Fruit fly (Drosophila melanogaster) whole organism, embryonic: ENCODE results near the gene CG1024.

Experiments
- BtbVII ChIP-seq: fragments of 200-800 bp; sonication (Bioruptor generic); optimal IDR thresholded peaks from 3 replicates; lab custom pipeline; 2017; ENCODE audit warnings: missing biosample characterization, mild to moderate bottlenecking, missing genetic modification characterization
- CG11696 ChIP-seq: fragments of 200-800 bp; sonication (Bioruptor generic); IDR thresholded peaks from 2 replicates; pipeline ENCODE4 v1.3.6; 2022; ENCODE audit warnings: missing biosample characterization, missing genetic modification characterization
- CG12769 ChIP-seq: fragments of 200-800 bp; sonication (Bioruptor generic); optimal IDR thresholded peaks from 2 replicates; lab custom pipeline; 2019; ENCODE audit warnings: missing biosample characterization, mild to moderate bottlenecking, missing genetic modification characterization, moderate library complexity
- CG13424 ChIP-seq: fragments of 200-800 bp; sonication (Bioruptor generic); optimal IDR thresholded peaks from 2 replicates; lab custom pipeline; 2019; ENCODE audit warnings: missing biosample characterization, mild to moderate bottlenecking, missing genetic modification characterization, moderate library complexity
- CG13624 ChIP-seq: fragments of 200-800 bp; sonication (Bioruptor generic); optimal IDR thresholded peaks from 2 replicates; lab custom pipeline; 2016; ENCODE audit warnings: missing biosample characterization, missing genetic modification characterization
- CG13775 ChIP-seq: fragments of 200-800 bp; sonication (Bioruptor generic); optimal IDR thresholded peaks from 3 replicates; lab custom pipeline; 2017; ENCODE audit warnings: missing biosample characterization, mild to moderate bottlenecking, missing genetic modification characterization
- CG15073 ChIP-seq: fragments of 200-800 bp; sonication (Bioruptor generic); optimal IDR thresholded peaks from 2 replicates; lab custom pipeline; 2016; ENCODE audit warnings: missing biosample characterization, missing genetic modification characterization
- CG1603 ChIP-seq: fragments of 200-800 bp; sonication (Bioruptor generic); optimal IDR thresholded peaks from 2 replicates; lab custom pipeline; 2019; ENCODE audit warnings: missing biosample characterization, mild to moderate bottlenecking, missing genetic modification characterization, moderate library complexity
- CG17385 ChIP-seq: fragments of 200-800 bp; sonication (Bioruptor generic); optimal IDR thresholded peaks from 3 replicates; lab custom pipeline; 2018; ENCODE audit warnings: missing biosample characterization, mild to moderate bottlenecking, missing genetic modification characterization
- CG17829 ChIP-seq: fragments of 200-800 bp; optimal IDR thresholded peaks from 2 replicates; lab custom pipeline; 2019; ENCODE audit warnings: missing biosample characterization, mild to moderate bottlenecking, missing genetic modification characterization, moderate library complexity
- CG3065 ChIP-seq: fragments of 200-800 bp; sonication (Bioruptor generic); optimal IDR thresholded peaks from 2 replicates; lab custom pipeline; 2016; ENCODE audit warnings: missing biosample characterization, missing genetic modification characterization
- CG34422 ChIP-seq: fragments of 200-800 bp; sonication (Bioruptor generic); IDR thresholded peaks from 3 replicates; pipeline ENCODE4 v1.3.6; 2022; ENCODE audit warnings: missing biosample characterization, missing genetic modification characterization
- CG3847 ChIP-seq: fragments of 200-800 bp; sonication (Bioruptor generic); IDR thresholded peaks from 2 replicates; pipeline ENCODE4 v1.3.6; 2022; ENCODE audit warnings: missing biosample characterization, missing genetic modification characterization
- CG4282 ChIP-seq: fragments of 200-800 bp; sonication (Bioruptor generic); optimal IDR thresholded peaks from 2 replicates; lab custom pipeline; 2016; ENCODE audit warnings: missing biosample characterization, missing genetic modification characterization
- CG4360 ChIP-seq: fragments of 200-800 bp; sonication (Bioruptor generic); IDR thresholded peaks from 2 replicates; pipeline ENCODE4 v1.3.6; 2022; ENCODE audit warnings: missing biosample characterization, missing genetic modification characterization
- CG6689 ChIP-seq: fragments of 200-800 bp; sonication (Bioruptor generic); IDR thresholded peaks from 2 replicates; pipeline ENCODE4 v1.3.6; 2022; ENCODE audit warnings: missing biosample characterization, missing genetic modification characterization
- CG6813 ChIP-seq: fragments of 200-800 bp; sonication (Bioruptor generic); optimal IDR thresholded peaks from 2 replicates; lab custom pipeline; 2017; ENCODE audit warnings: missing biosample characterization, missing genetic modification characterization, mild to moderate bottlenecking, moderate library complexity, missing genetic modification reagents
- CG8388 ChIP-seq: fragments of 200-800 bp; sonication (Bioruptor generic); optimal IDR thresholded peaks from 2 replicates; lab custom pipeline; 2019; ENCODE audit warnings: missing biosample characterization, mild to moderate bottlenecking, missing genetic modification characterization, moderate library complexity
- CG9609 ChIP-seq: fragments of 200-800 bp; sonication (Bioruptor generic); optimal IDR thresholded peaks from 3 replicates; lab custom pipeline; 2016; ENCODE audit warnings: missing biosample characterization, missing genetic modification characterization
- CG9817 ChIP-seq: fragments of 200-800 bp; sonication (Bioruptor generic); optimal IDR thresholded peaks from 2 replicates; lab custom pipeline; 2018; ENCODE audit warnings: missing biosample characterization, mild to moderate bottlenecking, missing genetic modification characterization, moderate library complexity
- Dek ChIP-seq: fragments of 200-800 bp; sonication (Bioruptor generic); optimal IDR thresholded peaks from 3 replicates; lab custom pipeline; 2019; ENCODE audit warnings: missing biosample characterization, mild to moderate bottlenecking, missing genetic modification characterization, moderate library complexity
- Dfd ChIP-seq, 2 experiments: fragments of >200 bp; optimal IDR thresholded peaks; 2 replicates each; lab custom pipeline; 2017; ENCODE audit warnings: missing biosample characterization in 2 of 2, missing genetic modification characterization in 2 of 2
- Elba2 ChIP-seq: fragments of 200-800 bp; sonication (Bioruptor generic); optimal IDR thresholded peaks from 3 replicates; lab custom pipeline; 2016; ENCODE audit warnings: missing biosample characterization, missing genetic modification characterization
- H15 ChIP-seq: fragments of 200-800 bp; sonication (Bioruptor generic); IDR thresholded peaks from 3 replicates; pipeline ENCODE4 v1.3.6; 2022; ENCODE audit warnings: missing biosample characterization, missing genetic modification characterization
- Hmx ChIP-seq: fragments of 200-800 bp; sonication (Bioruptor generic); optimal IDR thresholded peaks from 2 replicates; lab custom pipeline; 2016; ENCODE audit warnings: missing biosample characterization, missing genetic modification characterization
- Opbp ChIP-seq: fragments of 200-800 bp; sonication (Bioruptor generic); IDR thresholded peaks from 3 replicates; pipeline ENCODE4 v1.3.6; 2022; ENCODE audit warnings: missing biosample characterization, missing genetic modification characterization; ENCODE audit not compliant: partially characterized antibody
- Rfx ChIP-seq: fragments of 200-800 bp; sonication (Bioruptor generic); IDR thresholded peaks from 2 replicates; pipeline ENCODE4 v1.3.6; 2022; ENCODE audit warnings: missing biosample characterization, missing genetic modification characterization
- Sox100B ChIP-seq: fragments of 200-800 bp; sonication (Bioruptor generic); optimal IDR thresholded peaks from 3 replicates; lab custom pipeline; 2018; ENCODE audit warnings: missing biosample characterization, mild to moderate bottlenecking, missing genetic modification characterization
- Sry-δ ChIP-seq: fragments of 200-800 bp; sonication (Bioruptor generic); optimal IDR thresholded peaks from 2 replicates; lab custom pipeline; 2016; ENCODE audit warnings: missing biosample characterization, missing genetic modification characterization
- Taf1 ChIP-seq: fragments of 200-800 bp; sonication (Bioruptor generic); IDR thresholded peaks from 2 replicates; pipeline ENCODE4 v1.3.6; 2022; ENCODE audit warnings: missing biosample characterization, missing genetic modification characterization
- bcd ChIP-seq: fragments of 200-800 bp; sonication (Bioruptor generic); optimal IDR thresholded peaks from 2 replicates; lab custom pipeline; 2017; ENCODE audit warnings: missing biosample characterization, mild to moderate bottlenecking, missing genetic modification characterization
- bigmax ChIP-seq: fragments of 200-800 bp; sonication (Bioruptor generic); optimal IDR thresholded peaks from 2 replicates; lab custom pipeline; 2018; ENCODE audit warnings: missing biosample characterization, mild to moderate bottlenecking, missing genetic modification characterization
- crc ChIP-seq: fragments of 200-800 bp; sonication (Bioruptor generic); optimal IDR thresholded peaks from 2 replicates; lab custom pipeline; 2016; ENCODE audit warnings: missing biosample characterization, missing genetic modification characterization
- crp ChIP-seq, 2 experiments: fragments of 200-800 bp; sonication (Bioruptor generic); optimal IDR thresholded peaks; 2 replicates in 1 of 2; 3 replicates in 1 of 2; lab custom pipeline; 2017; ENCODE audit warnings: missing biosample characterization in 2 of 2, missing genetic modification characterization in 2 of 2, mild to moderate bottlenecking in 1 of 2, moderate library complexity in 1 of 2
- da ChIP-seq: fragments of 200-800 bp; sonication (Bioruptor generic); optimal IDR thresholded peaks from 2 replicates; lab custom pipeline; 2016; ENCODE audit warnings: missing biosample characterization, missing genetic modification characterization
- dmrt11E ChIP-seq: fragments of 200-800 bp; sonication (Bioruptor generic); optimal IDR thresholded peaks from 3 replicates; lab custom pipeline; 2018; ENCODE audit warnings: missing biosample characterization, mild to moderate bottlenecking, missing genetic modification characterization, moderate library complexity
- exex ChIP-seq: fragments of 200-800 bp; sonication (Bioruptor generic); optimal IDR thresholded peaks from 4 replicates; lab custom pipeline; 2018; ENCODE audit warnings: missing biosample characterization, mild to moderate bottlenecking, missing genetic modification characterization, moderate library complexity
- fd102C ChIP-seq: fragments of 200-800 bp; sonication (Bioruptor generic); optimal IDR thresholded peaks from 2 replicates; lab custom pipeline; 2018; ENCODE audit warnings: missing biosample characterization, mild to moderate bottlenecking, missing genetic modification characterization, moderate library complexity
- ftz-f1 ChIP-seq: fragments of 200-800 bp; sonication (Bioruptor generic); optimal IDR thresholded peaks from 2 replicates; lab custom pipeline; 2016; ENCODE audit warnings: missing biosample characterization, missing genetic modification characterization
- gt ChIP-seq: fragments of 200-800 bp; sonication (Bioruptor generic); IDR thresholded peaks from 2 replicates; pipeline ENCODE4 v1.3.6; 2022; ENCODE audit warnings: missing biosample characterization, missing genetic modification characterization
- her ChIP-seq: fragments of 200-800 bp; sonication (Bioruptor generic); optimal IDR thresholded peaks from 2 replicates; lab custom pipeline; 2016; ENCODE audit warnings: missing biosample characterization, missing genetic modification characterization
- insv ChIP-seq, 2 experiments: fragments of 200-800 bp; sonication (Bioruptor generic); optimal IDR thresholded peaks; 3 replicates each; lab custom pipeline; 2016 to 2018; ENCODE audit warnings: missing biosample characterization in 2 of 2, missing genetic modification characterization in 2 of 2
- kay ChIP-seq: fragments of 200-800 bp; sonication (Bioruptor generic); optimal IDR thresholded peaks from 2 replicates; lab custom pipeline; 2016; ENCODE audit warnings: missing biosample characterization, missing genetic modification characterization
- kni ChIP-seq: fragments of 200-800 bp; sonication (Bioruptor generic); optimal IDR thresholded peaks from 3 replicates; lab custom pipeline; 2017; ENCODE audit warnings: mild to moderate bottlenecking, missing biosample characterization, missing genetic modification reagents, missing genetic modification characterization
- oc ChIP-seq: fragments of 200-800 bp; sonication (Bioruptor generic); optimal IDR thresholded peaks from 2 replicates; lab custom pipeline; 2018; ENCODE audit warnings: missing biosample characterization, mild to moderate bottlenecking, missing genetic modification characterization, moderate library complexity
- pfk ChIP-seq: fragments of 200-800 bp; sonication (Bioruptor generic); optimal IDR thresholded peaks from 2 replicates; lab custom pipeline; 2018; ENCODE audit warnings: missing biosample characterization, mild to moderate bottlenecking, missing genetic modification characterization, moderate library complexity
- ro ChIP-seq: fragments of 200-800 bp; sonication (Bioruptor generic); IDR thresholded peaks from 2 replicates; pipeline ENCODE4 v1.3.6; 2022; ENCODE audit warnings: missing biosample characterization, missing genetic modification characterization
- sqz ChIP-seq: fragments of 200-800 bp; sonication (Bioruptor generic); optimal IDR thresholded peaks from 3 replicates; lab custom pipeline; 2018; ENCODE audit warnings: missing biosample characterization, mild to moderate bottlenecking, missing genetic modification characterization
- ttk ChIP-seq: fragments of 200-800 bp; sonication (Bioruptor generic); IDR thresholded peaks from 2 replicates; pipeline ENCODE4 v2.1.2; 2022; ENCODE audit warnings: missing biosample characterization, missing genetic modification characterization
- vnd ChIP-seq: fragments of 200-800 bp; sonication (Bioruptor generic); IDR thresholded peaks from 3 replicates; pipeline ENCODE4 v1.3.6; 2022; ENCODE audit warnings: missing biosample characterization, missing genetic modification characterization; ENCODE audit not compliant: partially characterized antibody
- wek ChIP-seq: fragments of 200-800 bp; sonication (Bioruptor generic); optimal IDR thresholded peaks from 3 replicates; lab custom pipeline; 2018; ENCODE audit warnings: missing biosample characterization, mild to moderate bottlenecking, missing genetic modification characterization, moderate library complexity

CG1024 gene

dm6 chr3R:6397611-6398092 is 17.5 kb upstream of the CG1024 start:
- TF ChIP-seq CG4360 (no peak), Sry-δ (GFP tag; lab: Kevin White, UChicago) (no peak), CG13424 (peak; percentile 40), Rfx (GFP tag; lab: Robert Waterston, UW) (0 out of 2 replicates have a peak, but pooled peaks have one; percentile 23), Sox100B (GFP tag; lab: Kevin White, UChicago) (peak; percentile 20), CG4282 (GFP tag; lab: Kevin White, UChicago) (no peak), CG11696 (GFP tag; lab: Robert Waterston, UW) (no peak), Dek (peak; percentile 36), Hmx (no peak), exex (tag; lab: Kevin White, UChicago) (no peak), fd102C (GFP tag; lab: Kevin White, UChicago) (no peak), wek (GFP tag; lab: Kevin White, UChicago) (no peak), CG8388 (no peak), pfk (no peak), sqz (no peak), ttk (no peak), CG1603 (tag; lab: Kevin White, UChicago) (no peak), CG17385 (GFP tag; lab: Kevin White, UChicago) (peak; percentile 10), Opbp (GFP tag; lab: Robert Waterston, UW) (0 out of 3 replicates have a peak, but pooled peaks have one; percentile 30), CG13775 (GFP tag; lab: Kevin White, UChicago) (peak; percentile 15), vnd (GFP tag; lab: Robert Waterston, UW) (peak; percentile 53; the same call in 2 of the 3 replicates), Elba2 (no peak), CG6689 (GFP tag; lab: Robert Waterston, UW) (no peak), Dfd (GFP tag; optimal IDR thresholded peaks at IDR 0.05; lab: Kevin White, UChicago) (no peak), gt (GFP tag; lab: Robert Waterston, UW) (no peak), kni (GFP tag; lab: Kevin White, UChicago) (no peak), Taf1 (GFP tag; lab: Robert Waterston, UW) (no peak), bigmax (GFP tag; lab: Kevin White, UChicago) (no peak), CG6813 (no peak), dmrt11E (tag; lab: Kevin White, UChicago) (no peak), H15 (GFP tag; lab: Robert Waterston, UW) (no peak), CG15073 (no peak), CG3065 (GFP tag; lab: Kevin White, UChicago) (no peak), BtbVII (no peak), CG3847 (0 out of 2 replicates have a peak, but pooled peaks have one; percentile 22), ftz-f1 (GFP tag; lab: Kevin White, UChicago) (no peak), da (no peak), CG17829 (peak; percentile 7), her (no peak), CG9817 (peak; percentile 21), insv (GFP tag; optimal IDR thresholded peaks at IDR 0.05; lab: Kevin White, UChicago) (no peak), oc (tag; lab: Kevin White, UChicago) (no peak), kay (GFP tag; lab: Kevin White, UChicago) (peak; percentile 20), CG13624 (GFP tag; lab: Kevin White, UChicago) (no peak), bcd (GFP tag; lab: Kevin White, UChicago) (no peak), ro (no peak), CG9609 (GFP tag; lab: Kevin White, UChicago) (peak; percentile 4), crc (GFP tag; lab: Kevin White, UChicago) (no peak), CG34422 (no peak), crp (GFP tag; optimal IDR thresholded peaks at IDR 0.05; lab: Kevin White, UChicago) (no peak), CG12769 (tag; lab: Kevin White, UChicago) (peak; percentile 7)
